Fruit fly (Drosophila melanogaster) whole organism, pupa: ENCODE results near the gene CG45064.

Experiments
- D1 ChIP-seq: fragments of 200-800 bp; sonication (Bioruptor generic); optimal IDR thresholded peaks from 2 replicates; lab custom pipeline; 2018; ENCODE audit warnings: missing biosample characterization, mild to moderate bottlenecking, missing genetic modification characterization, moderate library complexity
- Ets98B ChIP-seq: fragments of 200-800 bp; sonication (Bioruptor generic); IDR thresholded peaks from 2 replicates; pipeline ENCODE4 v1.3.6; 2022; ENCODE audit warnings: missing biosample characterization, missing genetic modification characterization
- rn ChIP-seq: fragments of 200-800 bp; sonication (Bioruptor generic); IDR thresholded peaks from 2 replicates; pipeline ENCODE4 v1.3.6; 2022; ENCODE audit warnings: missing biosample characterization, missing genetic modification characterization

- TF ChIP-seq rn (GFP tag; lab: Robert Waterston, UW) (no peak), D1 (tag; lab: Kevin White, UChicago) (no peak), Ets98B (GFP tag; lab: Robert Waterston, UW) (no peak)
Measured at dm6 chrX:14853153-14853672, 29.2 kb downstream of the CG45064 start, which contains the start of gene CG9521.
